Worm (Caenorhabditis elegans) whole organism, early embryonic: ENCODE data around the gene pbo-4.

ENCODE experiments used
- B0310.2 ChIP-seq: sonication (generic microtip); optimal IDR thresholded peaks from 2 replicates; lab custom pipeline; 2016; ENCODE audit warnings: mild to moderate bottlenecking, missing genetic modification characterization, missing compliant biosample characterization
- F13C5.2 ChIP-seq: sonication (generic microtip); optimal IDR thresholded peaks from 2 replicates; lab custom pipeline; 2017; ENCODE audit warnings: mild to moderate bottlenecking, missing genetic modification characterization, inconsistent platforms, missing compliant biosample characterization
- aly-1 ChIP-seq: sonication (generic microtip); optimal IDR thresholded peaks from 2 replicates; lab custom pipeline; 2016; ENCODE audit warnings: missing genetic modification characterization, missing compliant biosample characterization
- ama-1 ChIP-seq: fragments of 150-350 bp; optimal IDR thresholded peaks from 2 replicates; lab custom pipeline; 2014
- ceh-13 ChIP-seq: fragments of 200-800 bp; sonication (Bioruptor generic); optimal IDR thresholded peaks from 2 replicates; lab custom pipeline; 2018; ENCODE audit warnings: mild to moderate bottlenecking, missing genetic modification characterization, missing compliant biosample characterization
- ceh-36 ChIP-seq: sonication (generic microtip); optimal IDR thresholded peaks from 2 replicates; lab custom pipeline; 2016; ENCODE audit warnings: missing genetic modification characterization, inconsistent platforms, missing compliant biosample characterization
- ets-7 ChIP-seq: sonication (generic microtip); optimal IDR thresholded peaks from 2 replicates; lab custom pipeline; 2016; ENCODE audit warnings: missing genotype, missing genetic modification characterization, missing compliant biosample characterization
- flt-1 ChIP-seq: fragments of 200-800 bp; sonication (Bioruptor generic); IDR thresholded peaks from 2 replicates; pipeline ENCODE4 v1.3.6; 2022; ENCODE audit warnings: missing genetic modification characterization, missing compliant biosample characterization
- hmbx-1 ChIP-seq: sonication (generic microtip); optimal IDR thresholded peaks from 2 replicates; lab custom pipeline; 2016; ENCODE audit warnings: mild to moderate bottlenecking, missing genetic modification characterization, missing compliant biosample characterization
- hmg-4 ChIP-seq: fragments of 200-800 bp; sonication (Bioruptor generic); optimal IDR thresholded peaks from 2 replicates; lab custom pipeline; 2018; ENCODE audit warnings: mild to moderate bottlenecking, missing genetic modification characterization, missing compliant biosample characterization
- hnd-1 ChIP-seq: sonication (generic microtip); optimal IDR thresholded peaks from 2 replicates; lab custom pipeline; 2016; ENCODE audit warnings: missing genetic modification characterization, missing compliant biosample characterization
- pes-1 ChIP-seq: fragments of 200-800 bp; sonication (Bioruptor generic); IDR thresholded peaks from 2 replicates; pipeline ENCODE4 v1.3.6; 2022; ENCODE audit warnings: missing genetic modification reagents, missing genetic modification characterization, missing compliant biosample characterization
- scrt-1 ChIP-seq: fragments of 200-800 bp; sonication (Bioruptor generic); IDR thresholded peaks from 2 replicates; pipeline ENCODE4 v1.3.6; 2022; ENCODE audit warnings: missing genetic modification characterization, missing compliant biosample characterization
- sea-1 ChIP-seq: fragments of 200-800 bp; sonication (Bioruptor generic); conservative IDR thresholded peaks from 2 replicates; pipeline ENCODE4 v1.3.6; 2022; ENCODE audit warnings: missing genetic modification characterization, missing compliant biosample characterization
- tbx-11 ChIP-seq: fragments of 200-800 bp; sonication (Bioruptor generic); IDR thresholded peaks from 2 replicates; pipeline ENCODE4 v1.3.6; 2022; ENCODE audit warnings: missing genetic modification characterization, missing compliant biosample characterization
- tbx-37 ChIP-seq: fragments of 200-800 bp; sonication (Bioruptor generic); conservative IDR thresholded peaks from 2 replicates; pipeline ENCODE4 v1.3.6; 2022; ENCODE audit warnings: missing genetic modification reagents, missing genetic modification characterization, missing compliant biosample characterization
- tra-4 ChIP-seq: sonication (generic microtip); optimal IDR thresholded peaks from 2 replicates; lab custom pipeline; 2017; ENCODE audit warnings: missing genetic modification characterization, missing compliant biosample characterization

Gene pbo-4

ce11 chrX:10951922-10952321 lies 2.0 kb upstream of the pbo-4 start:
- TF ChIP-seq aly-1 (tag; lab: Kevin White, UChicago) (no peak), flt-1 (no peak), ceh-36 (tag; lab: Kevin White, UChicago) (no peak), B0310.2 (tag; lab: Kevin White, UChicago) (no peak), sea-1 (GFP tag; lab: Robert Waterston, UW) (no peak), F13C5.2 (tag; lab: Kevin White, UChicago) (no peak), tra-4 (tag; lab: Kevin White, UChicago) (no peak), tbx-37 (GFP tag; lab: Robert Waterston, UW) (no peak), scrt-1 (GFP tag; lab: Robert Waterston, UW) (no peak), tbx-11 (GFP tag; lab: Robert Waterston, UW) (no peak)

- TF ChIP-seq sea-1 (GFP tag; lab: Robert Waterston, UW): no peak
- no peak for TF ChIP-seq tra-4 (tag; lab: Kevin White, UChicago)
- TF ChIP-seq flt-1: no peak
- TF ChIP-seq scrt-1 (GFP tag; lab: Robert Waterston, UW): no peak
- TF ChIP-seq ceh-13 (GFP tag; lab: Kevin White, UChicago): no peak
- TF ChIP-seq F13C5.2 (tag; lab: Kevin White, UChicago): no peak
- no peak for TF ChIP-seq hmbx-1 (tag; lab: Kevin White, UChicago)
- no peak for TF ChIP-seq ceh-36 (tag; lab: Kevin White, UChicago)
- no peak for TF ChIP-seq B0310.2 (tag; lab: Kevin White, UChicago)
- TF ChIP-seq tbx-11 (GFP tag; lab: Robert Waterston, UW): no peak
- no peak for TF ChIP-seq hmg-4 (GFP tag; lab: Kevin White, UChicago)
- no peak for TF ChIP-seq pes-1 (GFP tag; lab: Robert Waterston, UW)
- TF ChIP-seq aly-1 (tag; lab: Kevin White, UChicago): no peak
- TF ChIP-seq hnd-1: no peak
- TF ChIP-seq ama-1 (lab: Kevin White, UChicago): no peak
- no peak for TF ChIP-seq tbx-37 (GFP tag; lab: Robert Waterston, UW)
- no peak for TF ChIP-seq ets-7 (tag; lab: Kevin White, UChicago)
Observed at ce11 chrX:10956972-10957678, 3.2 kb downstream of the pbo-4 start.

ce11 chrX:10958427-10958826 lies 4.5 kb downstream of the pbo-4 start, which contains the start of gene nlp-19:
TSS of gene nlp-19 (plus strand) at chrX:10958727.
- TF ChIP-seq ceh-36 (tag; lab: Kevin White, UChicago): no peak
- no peak for TF ChIP-seq ceh-13 (GFP tag; lab: Kevin White, UChicago)
- TF ChIP-seq aly-1 (tag; lab: Kevin White, UChicago): no peak
- no peak for TF ChIP-seq hnd-1
- no peak for TF ChIP-seq scrt-1 (GFP tag; lab: Robert Waterston, UW)

- TF ChIP-seq ceh-13 (GFP tag; lab: Kevin White, UChicago) (no peak), hmbx-1 (tag; lab: Kevin White, UChicago) (no peak), pes-1 (GFP tag; lab: Robert Waterston, UW) (no peak), ets-7 (tag; lab: Kevin White, UChicago) (no peak), scrt-1 (GFP tag; lab: Robert Waterston, UW) (no peak), tra-4 (tag; lab: Kevin White, UChicago) (no peak), sea-1 (GFP tag; lab: Robert Waterston, UW) (no peak), aly-1 (tag; lab: Kevin White, UChicago) (no peak), ceh-36 (tag; lab: Kevin White, UChicago) (no peak), ama-1 (lab: Kevin White, UChicago) (no peak), hmg-4 (GFP tag; lab: Kevin White, UChicago) (no peak)
Observed at ce11 chrX:10959136-10959535, 5.2 kb downstream of the pbo-4 start, which contains the start of gene K09C8.2. TSS of gene K09C8.2 (plus strand) at chrX:10959436.

ce11 chrX:10961724-10962123 lies 7.8 kb downstream of the pbo-4 start:
- TF ChIP-seq ets-7 (tag; lab: Kevin White, UChicago) (no peak), hnd-1 (no peak), B0310.2 (tag; lab: Kevin White, UChicago) (no peak), hmg-4 (GFP tag; lab: Kevin White, UChicago) (no peak), aly-1 (tag; lab: Kevin White, UChicago) (no peak), scrt-1 (GFP tag; lab: Robert Waterston, UW) (no peak), tra-4 (tag; lab: Kevin White, UChicago) (no peak)

- TF ChIP-seq hnd-1: peak; percentile 71
- TF ChIP-seq tbx-37 (GFP tag; lab: Robert Waterston, UW): peak; percentile 92
- TF ChIP-seq tbx-11 (GFP tag; lab: Robert Waterston, UW): peak; percentile 87
- peak; percentile 91 for TF ChIP-seq scrt-1 (GFP tag; lab: Robert Waterston, UW)
- TF ChIP-seq F13C5.2 (tag; lab: Kevin White, UChicago): peak; percentile 89
- TF ChIP-seq ama-1 (lab: Kevin White, UChicago): no peak
- peak; percentile 79 for TF ChIP-seq ceh-13 (GFP tag; lab: Kevin White, UChicago)
- peak; percentile 81 for TF ChIP-seq ceh-36 (tag; lab: Kevin White, UChicago)
- TF ChIP-seq hmbx-1 (tag; lab: Kevin White, UChicago): peak; percentile 45
- peak; percentile 88 for TF ChIP-seq hmg-4 (GFP tag; lab: Kevin White, UChicago)
- peak; percentile 89; the same call in 1 of the 2 replicates for TF ChIP-seq flt-1
- peak; percentile 16 for TF ChIP-seq tra-4 (tag; lab: Kevin White, UChicago)
- TF ChIP-seq B0310.2 (tag; lab: Kevin White, UChicago): peak; percentile 76
- TF ChIP-seq sea-1 (GFP tag; lab: Robert Waterston, UW): peak; percentile 87
- peak; percentile 78 for TF ChIP-seq aly-1 (tag; lab: Kevin White, UChicago)
- TF ChIP-seq pes-1 (GFP tag; lab: Robert Waterston, UW): no peak
- TF ChIP-seq ets-7 (tag; lab: Kevin White, UChicago): peak; percentile 79
Observed at ce11 chrX:10963453-10964046, 9.6 kb downstream of the pbo-4 start, which contains the start of gene nas-10. TSS of gene nas-10 (minus strand) at chrX:10963503.
